Fruit fly (Drosophila melanogaster): ENCODE measurements around the gene CG34179.

CG34179 gene

dm6 chr2L:6048542-6048941, at the start of gene CG34179, which contains the start of gene slmo:
Gene CG34179, minus strand, starts transcription at chr2L:6048706.
Gene slmo, minus strand, starts transcription at chr2L:6048706.
- TF ChIP-seq noc (tag; optimal IDR thresholded peaks at IDR 0.05): no peak

dm6 chr2L:6092300-6092699, 43.8 kb upstream of the CG34179 start:
- TF ChIP-seq noc (tag; optimal IDR thresholded peaks at IDR 0.05): no peak

dm6 chr2L:6090786-6091716, 42.5 kb upstream of the CG34179 start, which contains the start of gene CG45075:
Gene CG45075, plus strand, starts transcription at chr2L:6091412.
- no peak for TF ChIP-seq noc (tag; optimal IDR thresholded peaks at IDR 0.05)

- peak; percentile 22 for TF ChIP-seq noc (tag; optimal IDR thresholded peaks at IDR 0.05)
These were observed 41.9 kb upstream of the CG34179 start for dm6 chr2L:6090365-6090764.

- no peak for TF ChIP-seq noc (tag; optimal IDR thresholded peaks at IDR 0.05)
These were observed 41.2 kb upstream of the CG34179 start for dm6 chr2L:6089604-6090198.

dm6 chr2L:6088371-6089365, 40.2 kb upstream of the CG34179 start:
- peak; percentile 65 for TF ChIP-seq noc (tag; optimal IDR thresholded peaks at IDR 0.05)

dm6 chr2L:6087685-6088084, 39.2 kb upstream of the CG34179 start:
- no peak for TF ChIP-seq noc (tag; optimal IDR thresholded peaks at IDR 0.05)

- no peak for TF ChIP-seq noc (tag; optimal IDR thresholded peaks at IDR 0.05)
These were observed 38.3 kb upstream of the CG34179 start for dm6 chr2L:6086771-6087170.

- peak; percentile 58 for TF ChIP-seq noc (tag; optimal IDR thresholded peaks at IDR 0.05)
These were observed 37.3 kb upstream of the CG34179 start for dm6 chr2L:6085733-6086317.

dm6 chr2L:6084694-6085093, 36.2 kb upstream of the CG34179 start:
- TF ChIP-seq noc (tag; optimal IDR thresholded peaks at IDR 0.05): no peak

dm6 chr2L:6082936-6083627, 34.6 kb upstream of the CG34179 start:
- peak; percentile 54 for TF ChIP-seq noc (tag; optimal IDR thresholded peaks at IDR 0.05)

- no peak for TF ChIP-seq noc (tag; optimal IDR thresholded peaks at IDR 0.05)
These were observed 33.7 kb upstream of the CG34179 start, which contains the start of gene Kr-h1 for dm6 chr2L:6082157-6082645. Gene Kr-h1, plus strand, starts transcription at chr2L:6082603.

- no peak for TF ChIP-seq noc (tag; optimal IDR thresholded peaks at IDR 0.05)
These were observed 32.8 kb upstream of the CG34179 start for dm6 chr2L:6081134-6081832.

- TF ChIP-seq noc (tag; optimal IDR thresholded peaks at IDR 0.05): no peak
These were observed 31.8 kb upstream of the CG34179 start for dm6 chr2L:6080329-6080728.
